Fruit fly (Drosophila melanogaster): ENCODE measurements around the gene Hsc70-4.
A peak's percentile ranks its signal among the peaks of the same experiment; 100 is the strongest.

The Hsc70-4 gene

DNA sequence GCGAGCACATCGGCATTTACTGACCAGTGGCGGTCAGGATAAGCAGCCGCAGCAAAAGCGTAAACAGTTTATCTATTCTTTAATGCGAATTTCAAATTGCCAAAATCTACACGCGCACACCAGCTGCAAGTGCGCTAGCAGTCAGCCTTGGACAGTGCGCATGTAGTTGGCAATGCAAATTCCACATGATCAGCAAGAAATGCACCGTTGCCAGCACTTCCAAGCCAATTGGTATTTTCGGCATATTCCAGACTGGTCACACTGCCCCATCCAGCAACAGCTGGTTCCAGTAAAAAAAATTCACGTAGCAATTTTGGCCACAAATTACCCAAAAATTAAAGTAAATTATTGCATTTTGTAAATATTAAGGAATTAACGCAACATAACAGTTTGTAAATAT is 45.3 kb downstream of the Hsc70-4 start (continued):
- no peak for TF ChIP-seq bowl (GFP tag; IDR thresholded peaks at IDR 0.05)
- TF ChIP-seq Oaz (GFP tag; IDR thresholded peaks at IDR 0.05) = no peak
- no peak for TF ChIP-seq CG31441 (GFP tag; IDR thresholded peaks at IDR 0.05)
- no peak for TF ChIP-seq CG10274 (GFP tag; optimal IDR thresholded peaks at IDR 0.05)
- TF ChIP-seq stwl (tag; optimal IDR thresholded peaks at IDR 0.05) = peak; percentile 77
- TF ChIP-seq CG6254 (GFP tag; optimal IDR thresholded peaks at IDR 0.05) = no peak
- no peak for TF ChIP-seq Spps (tag; optimal IDR thresholded peaks at IDR 0.05)
- TF ChIP-seq Bdp1 (GFP tag; optimal IDR thresholded peaks at IDR 0.05) = peak; percentile 33
- no peak for TF ChIP-seq nau (GFP tag; optimal IDR thresholded peaks at IDR 0.05)
- no peak for TF ChIP-seq zfh1 (GFP tag; IDR thresholded peaks at IDR 0.05)
- TF ChIP-seq tio (GFP tag; optimal IDR thresholded peaks at IDR 0.05) = no peak
- TF ChIP-seq Dbx (GFP tag; IDR thresholded peaks at IDR 0.05) = no peak
- TF ChIP-seq CG11696 (GFP tag; IDR thresholded peaks at IDR 0.05) = no peak
- TF ChIP-seq tx (GFP tag; optimal IDR thresholded peaks at IDR 0.05) = no peak
- no peak for TF ChIP-seq Ssrp (tag; optimal IDR thresholded peaks at IDR 0.05)
- TF ChIP-seq C15 (GFP tag; IDR thresholded peaks at IDR 0.05) = no peak
- peak; percentile 16 for TF ChIP-seq CG8290 (GFP tag; optimal IDR thresholded peaks at IDR 0.05)
- TF ChIP-seq CG8290 (tag; optimal IDR thresholded peaks at IDR 0.05) = peak in 1 of 2 experiments; percentile 78
- TF ChIP-seq stc (GFP tag; IDR thresholded peaks at IDR 0.05) = no peak
- TF ChIP-seq eve (GFP tag; optimal IDR thresholded peaks at IDR 0.05) = no peak
- TF ChIP-seq CG13894 (tag; optimal IDR thresholded peaks at IDR 0.05) = peak; percentile 14
- TF ChIP-seq Sry-β (GFP tag; optimal IDR thresholded peaks at IDR 0.05) = no peak
- TF ChIP-seq CG15696 (tag; optimal IDR thresholded peaks at IDR 0.05) = no peak
- no peak for TF ChIP-seq CG15601 (tag; optimal IDR thresholded peaks at IDR 0.05)
- no peak for TF ChIP-seq Blimp-1 (GFP tag; optimal IDR thresholded peaks at IDR 0.05)
- TF ChIP-seq oc (tag; optimal IDR thresholded peaks at IDR 0.05) = peak; percentile 33
- peak; percentile 56 for TF ChIP-seq BEAF-32 (GFP tag; optimal IDR thresholded peaks at IDR 0.05)
- no peak for TF ChIP-seq hbn (GFP tag; IDR thresholded peaks at IDR 0.05; ENCODE audit: partially characterized antibody)
- no peak for TF ChIP-seq CG9932 (GFP tag; IDR thresholded peaks at IDR 0.05)
- TF ChIP-seq bcd (GFP tag; optimal IDR thresholded peaks at IDR 0.05) = peak; percentile 28
- TF ChIP-seq CG13296 (GFP tag; optimal IDR thresholded peaks at IDR 0.05) = no peak
- TF ChIP-seq CG32772 (GFP tag; IDR thresholded peaks at IDR 0.05) = no peak
- TF ChIP-seq CG6683 (GFP tag; optimal IDR thresholded peaks at IDR 0.05) = no peak
- no peak for TF ChIP-seq Hey (tag; optimal IDR thresholded peaks at IDR 0.05)
- no peak for TF ChIP-seq CG2199 (GFP tag; IDR thresholded peaks at IDR 0.05)
- no peak for TF ChIP-seq ac (GFP tag; optimal IDR thresholded peaks at IDR 0.05)
- TF ChIP-seq Pdp1 (GFP tag; optimal IDR thresholded peaks at IDR 0.05) = peak in 1 of 2 experiments; percentile 54
- TF ChIP-seq Elba2 (GFP tag; optimal IDR thresholded peaks at IDR 0.05) = peak; percentile 88
- no peak for TF ChIP-seq CG13287 (GFP tag; IDR thresholded peaks at IDR 0.05; ENCODE audit: partially characterized antibody)
- peak; percentile 64 for TF ChIP-seq trem (tag; optimal IDR thresholded peaks at IDR 0.05)
- no peak for TF ChIP-seq NFAT (GFP tag; IDR thresholded peaks at IDR 0.05)
- no peak for TF ChIP-seq hth (optimal IDR thresholded peaks at IDR 0.05)
- no peak for TF ChIP-seq Gsc (GFP tag; IDR thresholded peaks at IDR 0.05)
- TF ChIP-seq CG8944 (GFP tag; optimal IDR thresholded peaks at IDR 0.05) = no peak
- TF ChIP-seq CG17186 (GFP tag; optimal IDR thresholded peaks at IDR 0.05) = peak; percentile 93
- TF ChIP-seq CG12744 (GFP tag; optimal IDR thresholded peaks at IDR 0.05) = no peak
- TF ChIP-seq crc (GFP tag; optimal IDR thresholded peaks at IDR 0.05) = no peak
- no peak for TF ChIP-seq Hr78 (GFP tag; optimal IDR thresholded peaks at IDR 0.05)
- no peak for TF ChIP-seq dan (GFP tag; IDR thresholded peaks at IDR 0.05)
- no peak for TF ChIP-seq da (GFP tag; optimal IDR thresholded peaks at IDR 0.05)
